Worm (Caenorhabditis elegans) whole organism, L1 larva: ENCODE results near the gene T23F2.2.

Experiments used
- C04F5.9 ChIP-seq: sonication (generic microtip); optimal IDR thresholded peaks from 2 replicates; lab custom pipeline; 2016; ENCODE audit warnings: missing genetic modification characterization, missing compliant biosample characterization
- C16A3.4 ChIP-seq: fragments of 150-350 bp; optimal IDR thresholded peaks from 2 replicates; lab custom pipeline; 2014; ENCODE audit warnings: missing biosample characterization, missing genetic modification characterization
- C34B4.2 ChIP-seq: sonication (generic microtip); optimal IDR thresholded peaks from 2 replicates; lab custom pipeline; 2017; ENCODE audit warnings: mild to moderate bottlenecking, missing genetic modification characterization, missing compliant biosample characterization
- alr-1 ChIP-seq: fragments of 200-800 bp; sonication (Bioruptor generic); optimal IDR thresholded peaks from 2 replicates; lab custom pipeline; 2018; ENCODE audit warnings: borderline replicate concordance, mild to moderate bottlenecking, missing genetic modification characterization, missing compliant biosample characterization
- ama-1 ChIP-seq: fragments of 150-350 bp; optimal IDR thresholded peaks from 2 replicates; lab custom pipeline; 2014
- blmp-1 ChIP-seq: fragments of 150-350 bp; optimal IDR thresholded peaks from 2 replicates; lab custom pipeline; 2014; ENCODE audit warnings: missing biosample characterization, missing genetic modification characterization
- ceh-63 ChIP-seq: fragments of 200-800 bp; sonication (Bioruptor generic); optimal IDR thresholded peaks from 2 replicates; lab custom pipeline; 2018; ENCODE audit warnings: mild to moderate bottlenecking, missing genetic modification characterization, missing compliant biosample characterization
- ceh-88 ChIP-seq: fragments of 200-800 bp; sonication (Bioruptor generic); IDR thresholded peaks from 2 replicates; pipeline ENCODE4 v1.3.6; 2022; ENCODE audit warnings: missing genetic modification characterization, missing compliant biosample characterization
- ceh-90 ChIP-seq: sonication (generic microtip); optimal IDR thresholded peaks from 2 replicates; lab custom pipeline; 2016; ENCODE audit warnings: missing genetic modification characterization, missing compliant biosample characterization
- dpl-1 ChIP-seq, 3 experiments: fragments of 150-350 bp in 2 of 3; sonication (generic microtip) in 1 of 3; optimal IDR thresholded peaks; 2 replicates each; lab custom pipeline; 2014 to 2017; ENCODE audit warnings: missing biosample characterization in 3 of 3, missing genetic modification characterization in 3 of 3, missing genetic modification reagents in 3 of 3
- dsc-1 ChIP-seq: sonication (generic microtip); optimal IDR thresholded peaks from 2 replicates; lab custom pipeline; 2016; ENCODE audit warnings: mild to moderate bottlenecking, missing genetic modification characterization, missing compliant biosample characterization
- efl-1 ChIP-seq, 4 experiments: fragments of 150-350 bp; optimal IDR thresholded peaks in 3 of 4; peaks in 1 of 4; 1 replicate in 1 of 4; 2 replicates in 3 of 4; lab custom pipeline; 2014; ENCODE audit warnings: missing biosample characterization in 2 of 4, missing genetic modification characterization in 2 of 4, missing genetic modification reagents in 2 of 4
- efl-3 ChIP-seq: fragments of 200-800 bp; sonication (Bioruptor generic); optimal IDR thresholded peaks from 2 replicates; lab custom pipeline; 2018; ENCODE audit warnings: mild to moderate bottlenecking, missing genetic modification characterization, missing compliant biosample characterization
- egl-13 ChIP-seq: sonication (generic microtip); optimal IDR thresholded peaks from 2 replicates; lab custom pipeline; 2016; ENCODE audit warnings: missing genotype, missing genetic modification reagents, missing genetic modification characterization, missing compliant biosample characterization
- elt-3 ChIP-seq, 6 experiments: fragments of 150-350 bp in 1 of 6; sonication (generic microtip); optimal IDR thresholded peaks; 2 replicates each; lab custom pipeline; 2017 to 2018; ENCODE audit warnings: missing biosample characterization in 6 of 6, missing genetic modification characterization in 6 of 6, inconsistent platforms in 1 of 6
- ets-5 ChIP-seq: fragments of 200-800 bp; sonication (Bioruptor generic); IDR thresholded peaks from 2 replicates; pipeline ENCODE4 v1.3.6; 2022; ENCODE audit warnings: missing genetic modification characterization, missing compliant biosample characterization
- fkh-10 ChIP-seq: sonication (generic microtip); optimal IDR thresholded peaks from 2 replicates; lab custom pipeline; 2017; ENCODE audit warnings: missing biosample characterization, missing genetic modification reagents, missing genetic modification characterization
- fkh-4 ChIP-seq: sonication (generic microtip); optimal IDR thresholded peaks from 2 replicates; lab custom pipeline; 2016; ENCODE audit warnings: missing compliant biosample characterization, missing genetic modification characterization, borderline replicate concordance
- fkh-8 ChIP-seq: sonication (generic microtip); optimal IDR thresholded peaks from 2 replicates; lab custom pipeline; 2016; ENCODE audit warnings: mild to moderate bottlenecking, missing genetic modification characterization, missing compliant biosample characterization
- hpl-2 ChIP-seq: fragments of 150-350 bp; optimal IDR thresholded peaks from 2 replicates; lab custom pipeline; 2014; ENCODE audit warnings: missing biosample characterization, missing genetic modification reagents, missing genetic modification characterization
- jun-1 ChIP-seq: fragments of 150-350 bp; optimal IDR thresholded peaks from 2 replicates; lab custom pipeline; 2014; ENCODE audit warnings: missing biosample characterization, missing genetic modification reagents, missing genetic modification characterization
- lin-13 ChIP-seq: fragments of 150-350 bp; optimal IDR thresholded peaks from 2 replicates; lab custom pipeline; 2014; ENCODE audit warnings: missing biosample characterization, missing genetic modification reagents, missing genetic modification characterization
- lin-14 ChIP-seq: fragments of 200-800 bp; sonication (Bioruptor generic); optimal IDR thresholded peaks from 2 replicates; lab custom pipeline; 2018; ENCODE audit warnings: mild to moderate bottlenecking, missing genetic modification characterization, moderate library complexity, missing compliant biosample characterization
- lin-35 ChIP-seq, 2 experiments: fragments of 150-350 bp; optimal IDR thresholded peaks; 2 replicates each; lab custom pipeline; 2014; ENCODE audit warnings: missing biosample characterization in 2 of 2, missing genetic modification characterization in 2 of 2, missing genetic modification reagents in 2 of 2
- lin-39 ChIP-seq: fragments of 150-350 bp; optimal IDR thresholded peaks from 2 replicates; lab custom pipeline; 2014; ENCODE audit warnings: missing biosample characterization, missing genetic modification reagents, missing genetic modification characterization
- lir-3 ChIP-seq: sonication (generic microtip); optimal IDR thresholded peaks from 2 replicates; lab custom pipeline; 2016; ENCODE audit warnings: mild to moderate bottlenecking, missing genetic modification characterization, moderate library complexity, missing compliant biosample characterization; ENCODE audit not compliant: poor library complexity
- nhr-11 ChIP-seq: fragments of 150-350 bp; optimal IDR thresholded peaks from 2 replicates; lab custom pipeline; 2014; ENCODE audit warnings: missing biosample characterization, missing genetic modification characterization
- nhr-19 ChIP-seq: fragments of 200-800 bp; sonication (Bioruptor generic); conservative IDR thresholded peaks from 2 replicates; pipeline ENCODE4 v1.3.6; 2022; ENCODE audit warnings: missing genetic modification characterization, missing compliant biosample characterization
- nhr-20 ChIP-seq: sonication (generic microtip); optimal IDR thresholded peaks from 2 replicates; lab custom pipeline; 2016; ENCODE audit warnings: mild to moderate bottlenecking, missing genetic modification characterization, missing compliant biosample characterization
- nhr-28 ChIP-seq: fragments of 150-350 bp; optimal IDR thresholded peaks from 2 replicates; lab custom pipeline; 2014; ENCODE audit warnings: missing biosample characterization, missing genetic modification characterization
- nhr-47 ChIP-seq: sonication (generic microtip); optimal IDR thresholded peaks from 2 replicates; lab custom pipeline; 2016; ENCODE audit warnings: mild to moderate bottlenecking, missing genetic modification characterization, moderate library complexity, missing compliant biosample characterization
- nhr-71 ChIP-seq: sonication (generic microtip); optimal IDR thresholded peaks from 2 replicates; lab custom pipeline; 2016; ENCODE audit warnings: mild to moderate bottlenecking, missing genetic modification characterization, moderate library complexity, missing compliant biosample characterization
- nhr-85 ChIP-seq: sonication (generic microtip); peaks from one replicate; lab custom pipeline; 2016; ENCODE audit warnings: missing genetic modification characterization, inconsistent platforms, missing compliant biosample characterization
- nhr-90 ChIP-seq: sonication (generic microtip); optimal IDR thresholded peaks from 2 replicates; lab custom pipeline; 2016; ENCODE audit warnings: mild to moderate bottlenecking, missing genetic modification characterization, missing compliant biosample characterization; ENCODE audit not compliant: poor library complexity
- snu-23 ChIP-seq: sonication (generic microtip); optimal IDR thresholded peaks from 2 replicates; lab custom pipeline; 2016; ENCODE audit warnings: missing genetic modification characterization, missing compliant biosample characterization
- sox-4 ChIP-seq: sonication (generic microtip); optimal IDR thresholded peaks from 2 replicates; lab custom pipeline; 2016; ENCODE audit warnings: missing genetic modification characterization, missing compliant biosample characterization
- unc-130 ChIP-seq: fragments of 150-350 bp; optimal IDR thresholded peaks from 2 replicates; lab custom pipeline; 2017; ENCODE audit warnings: missing biosample characterization, missing genetic modification characterization, inconsistent platforms
- unc-98 ChIP-seq: fragments of 200-800 bp; sonication (Bioruptor generic); IDR thresholded peaks from 2 replicates; pipeline ENCODE4 v1.3.6; 2022; ENCODE audit warnings: missing genetic modification characterization, missing compliant biosample characterization
- zag-1 ChIP-seq: fragments of 150-350 bp; optimal IDR thresholded peaks from 2 replicates; lab custom pipeline; 2014; ENCODE audit warnings: missing biosample characterization, missing genetic modification characterization
- zip-4 ChIP-seq: fragments of 200-800 bp; sonication (Bioruptor generic); optimal IDR thresholded peaks from 2 replicates; lab custom pipeline; 2018; ENCODE audit warnings: mild to moderate bottlenecking, missing genetic modification characterization, moderate library complexity, missing compliant biosample characterization
- ztf-4 ChIP-seq: fragments of 150-350 bp; optimal IDR thresholded peaks from 2 replicates; lab custom pipeline; 2014; ENCODE audit warnings: missing biosample characterization, missing genetic modification characterization

The T23F2.2 gene

ce11 chrX:5522769-5523601 is 17.9 kb upstream of the T23F2.2 start, which contains the start of gene mboa-3 (continued):
- TF ChIP-seq zag-1 (tag; lab: Kevin White, UChicago) (no peak), hpl-2 (GFP tag; lab: Kevin White, UChicago) (no peak), lin-39 (tag; lab: Kevin White, UChicago) (no peak), nhr-20 (peak; percentile 83), nhr-47 (no peak), nhr-19 (GFP tag; lab: Robert Waterston, UW) (peak; percentile 43; the same call in 1 of the 2 replicates), efl-3 (GFP tag; lab: Kevin White, UChicago) (peak; percentile 16), nhr-11 (tag; lab: Kevin White, UChicago) (no peak), nhr-90 (tag; lab: Kevin White, UChicago) (peak; percentile 37), C34B4.2 (tag; lab: Kevin White, UChicago) (no peak), ceh-63 (GFP tag; lab: Kevin White, UChicago) (no peak), elt-3 (tag; optimal IDR thresholded peaks at IDR 0.05; lab: Kevin White, UChicago) (peak in 2 of 6 experiments; percentile 23 to 39), unc-130 (tag; lab: Kevin White, UChicago) (peak; percentile 26), lir-3 (tag; lab: Kevin White, UChicago) (no peak), ceh-90 (no peak), fkh-10 (GFP tag; lab: Kevin White, UChicago) (no peak), ama-1 (lab: Kevin White, UChicago) (no peak), blmp-1 (tag; lab: Kevin White, UChicago) (peak; percentile 11), nhr-28 (tag; lab: Kevin White, UChicago) (no peak), lin-14 (GFP tag; lab: Kevin White, UChicago) (peak; percentile 73), egl-13 (tag; lab: Kevin White, UChicago) (no peak), sox-4 (tag; lab: Kevin White, UChicago) (no peak), lin-13 (peak; percentile 5), ceh-88 (no peak)

- TF ChIP-seq nhr-71, result peak; percentile 37
- no peak for TF ChIP-seq fkh-4 (tag; lab: Kevin White, UChicago)
- no peak for TF ChIP-seq efl-1 (optimal IDR thresholded peaks at IDR 0.05; lab: Kevin White, UChicago)
- peak in 1 of 2 experiments; percentile 11 for TF ChIP-seq efl-1 (GFP tag; optimal IDR thresholded peaks at IDR 0.05 in 1 of 2; lab: Kevin White, UChicago)
- TF ChIP-seq nhr-47, result peak; percentile 7
- no peak for TF ChIP-seq sox-4 (tag; lab: Kevin White, UChicago)
- peak; percentile 1 for TF ChIP-seq lir-3 (tag; lab: Kevin White, UChicago)
- TF ChIP-seq C16A3.4 (tag; lab: Kevin White, UChicago), result no peak
- TF ChIP-seq ztf-4 (tag; lab: Kevin White, UChicago), result no peak
- TF ChIP-seq unc-98, result no peak
- no peak for TF ChIP-seq alr-1 (tag; lab: Kevin White, UChicago)
- peak; percentile 60 for TF ChIP-seq lin-14 (GFP tag; lab: Kevin White, UChicago)
These were observed 14.5 kb upstream of the T23F2.2 start for ce11 chrX:5519567-5519966.

ce11 chrX:5518352-5518751 is 13.3 kb upstream of the T23F2.2 start:
- TF ChIP-seq efl-1 (optimal IDR thresholded peaks at IDR 0.05; lab: Kevin White, UChicago) (no peak), efl-1 (GFP tag; optimal IDR thresholded peaks at IDR 0.05 in 1 of 2; lab: Kevin White, UChicago) (peak in 1 of 2 experiments; percentile 56), nhr-90 (tag; lab: Kevin White, UChicago) (no peak), C34B4.2 (tag; lab: Kevin White, UChicago) (no peak), C04F5.9 (tag; lab: Kevin White, UChicago) (no peak), nhr-85 (tag; lab: Kevin White, UChicago) (peak; percentile 32)

ce11 chrX:5517844-5518243 is 12.8 kb upstream of the T23F2.2 start:
- TF ChIP-seq C16A3.4 (tag; lab: Kevin White, UChicago) (no peak), zag-1 (tag; lab: Kevin White, UChicago) (no peak), lin-35 (GFP tag; optimal IDR thresholded peaks at IDR 0.05; lab: Kevin White, UChicago) (no peak), fkh-8 (tag; lab: Kevin White, UChicago) (peak; percentile 28), nhr-85 (tag; lab: Kevin White, UChicago) (peak; percentile 81), dpl-1 (GFP tag; optimal IDR thresholded peaks at IDR 0.05; lab: Kevin White, UChicago) (peak in 1 of 3 experiments; percentile 1), ets-5 (GFP tag; lab: Robert Waterston, UW) (no peak), efl-1 (optimal IDR thresholded peaks at IDR 0.05; lab: Kevin White, UChicago) (no peak), efl-1 (GFP tag; optimal IDR thresholded peaks at IDR 0.05 in 1 of 2; lab: Kevin White, UChicago) (peak in 1 of 2 experiments; percentile 2), blmp-1 (tag; lab: Kevin White, UChicago) (peak; percentile 20), lin-39 (tag; lab: Kevin White, UChicago) (no peak), snu-23 (GFP tag; lab: Kevin White, UChicago) (peak; percentile 4), nhr-71 (peak; percentile 17), zip-4 (GFP tag; lab: Kevin White, UChicago) (peak; percentile 24), dsc-1 (tag; lab: Kevin White, UChicago) (no peak), nhr-20 (peak; percentile 6), lin-14 (GFP tag; lab: Kevin White, UChicago) (peak; percentile 55), jun-1 (tag; lab: Kevin White, UChicago) (peak; percentile 9)
- TF ChIP-seq, all 84 proteins: peak for 11
